Fruit fly (Drosophila melanogaster): ENCODE measurements around the gene Vps53.

DNA sequence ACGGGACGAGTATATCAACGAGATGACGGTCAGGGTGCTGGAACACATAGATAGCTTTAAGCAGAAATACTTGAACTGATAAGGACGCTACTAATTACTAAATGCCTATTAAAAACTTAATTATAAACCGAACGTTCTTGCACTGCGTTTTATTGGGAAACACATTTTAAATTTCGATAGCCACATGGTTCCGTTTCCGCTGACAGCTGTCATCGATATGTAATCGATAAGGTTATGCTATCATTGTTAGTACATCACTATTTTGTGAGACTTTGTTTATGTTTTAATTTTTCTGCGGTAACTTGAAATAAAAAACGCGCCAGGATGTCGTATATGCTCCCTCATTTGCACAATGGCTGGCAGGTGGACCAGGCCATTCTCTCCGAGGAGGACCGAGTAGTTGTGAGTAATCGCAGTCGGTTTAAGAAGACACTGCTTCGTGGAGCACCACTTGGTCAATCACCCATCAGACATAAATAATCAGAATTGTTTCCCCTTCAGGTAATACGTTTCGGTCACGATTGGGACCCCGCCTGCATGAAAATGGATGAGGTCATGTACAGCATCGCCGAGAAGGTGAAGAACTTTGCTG, 17.2 kb upstream of the Vps53 start, which contains the start of gene Dim1:
- no peak for TF ChIP-seq Hr78 (GFP tag; optimal IDR thresholded peaks at IDR 0.05)
- no peak for TF ChIP-seq dmrt93B (GFP tag; optimal IDR thresholded peaks at IDR 0.05)
- TF ChIP-seq fru (GFP tag; optimal IDR thresholded peaks at IDR 0.05): no peak
- TF ChIP-seq br (GFP tag; optimal IDR thresholded peaks at IDR 0.05): no peak
- TF ChIP-seq OdsH (GFP tag; optimal IDR thresholded peaks at IDR 0.05): no peak
- TF ChIP-seq lola (GFP tag; optimal IDR thresholded peaks at IDR 0.05): no peak
